Fruit fly (Drosophila melanogaster): ENCODE results near the gene CG17193.

Gene CG17193

DNA sequence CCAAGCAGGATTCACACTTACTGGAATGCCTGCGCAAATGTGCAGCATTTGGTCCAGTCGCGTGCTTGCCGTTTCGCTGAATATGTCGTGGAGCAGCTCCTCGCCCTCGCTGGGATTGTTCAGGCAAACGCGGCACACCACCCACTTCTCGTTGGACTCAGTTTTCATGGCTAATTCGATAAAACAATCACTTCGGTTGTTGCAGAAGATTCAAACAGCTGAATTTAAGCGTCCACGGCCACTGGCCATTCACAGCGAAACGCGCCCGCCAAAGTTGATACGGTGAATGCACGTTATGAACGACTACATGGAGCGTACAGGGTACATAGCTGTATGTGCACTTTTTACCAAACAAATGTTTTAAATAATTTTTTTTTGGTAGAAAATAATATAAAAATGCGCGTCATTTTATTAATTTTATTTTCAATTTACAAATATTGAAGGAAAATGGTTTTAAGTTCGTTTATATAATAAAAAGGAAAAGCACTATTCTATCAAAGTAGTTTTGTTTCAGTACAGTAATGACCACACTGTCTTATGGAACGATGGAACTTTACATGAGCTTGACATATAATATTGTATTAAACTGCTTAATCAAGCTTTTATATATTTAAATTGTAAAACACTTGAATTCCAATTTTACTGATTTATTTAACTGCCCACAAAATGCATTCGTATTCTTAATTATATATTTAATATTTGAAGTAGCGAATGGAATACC lies 24.7 kb downstream of the CG17193 start, which contains the start of gene trem (continued):
- TF ChIP-seq corto (GFP tag; optimal IDR thresholded peaks at IDR 0.05) (no peak), tap (tag; optimal IDR thresholded peaks at IDR 0.05) (no peak), Dad (GFP tag; optimal IDR thresholded peaks at IDR 0.05) (no peak), CG2712 (tag; optimal IDR thresholded peaks at IDR 0.05) (peak; percentile 81), ewg (GFP tag; optimal IDR thresholded peaks at IDR 0.05) (peak; percentile 52), CG6765 (GFP tag; optimal IDR thresholded peaks at IDR 0.05) (peak; percentile 19), CG8388 (GFP tag; optimal IDR thresholded peaks at IDR 0.05) (peak; percentile 66), croc (GFP tag; conservative IDR thresholded peaks at IDR 0.05) (peak; percentile 46; the same call in 2 of the 3 replicates), Spps (tag; optimal IDR thresholded peaks at IDR 0.05) (no peak), maf-S (GFP tag; optimal IDR thresholded peaks at IDR 0.05) (no peak), CG11456 (GFP tag; IDR thresholded peaks at IDR 0.05) (peak; percentile 74), tx (GFP tag; optimal IDR thresholded peaks at IDR 0.05) (no peak), dmrt99B (tag; optimal IDR thresholded peaks at IDR 0.05) (no peak), Kr (GFP tag; optimal IDR thresholded peaks at IDR 0.05) (no peak), CG3163 (GFP tag; optimal IDR thresholded peaks at IDR 0.05) (no peak), Antp (GFP tag; optimal IDR thresholded peaks at IDR 0.05) (peak; percentile 10), ATbp (GFP tag; optimal IDR thresholded peaks at IDR 0.05) (no peak), shn (GFP tag; optimal IDR thresholded peaks at IDR 0.05) (peak; percentile 12), dpn (GFP tag; optimal IDR thresholded peaks at IDR 0.05) (peak; percentile 58), CG13287 (GFP tag; IDR thresholded peaks at IDR 0.05; ENCODE audit: partially characterized antibody) (0 out of 2 replicates have a peak, but pooled peaks have one; percentile 8), CG14667 (GFP tag; IDR thresholded peaks at IDR 0.05) (peak; percentile 72), Atf3 (GFP tag; optimal IDR thresholded peaks at IDR 0.05) (no peak), CG8944 (GFP tag; optimal IDR thresholded peaks at IDR 0.05) (peak; percentile 31), CG10209 (GFP tag; optimal IDR thresholded peaks at IDR 0.05) (peak; percentile 70), CG7372 (GFP tag; IDR thresholded peaks at IDR 0.05) (peak; percentile 57), Stat92E (GFP tag; optimal IDR thresholded peaks at IDR 0.05) (no peak), trh (GFP tag; optimal IDR thresholded peaks at IDR 0.05) (peak; percentile 26), sob (GFP tag; IDR thresholded peaks at IDR 0.05) (peak; percentile 46; the same call in 1 of the 2 replicates), CG32767 (GFP tag; IDR thresholded peaks at IDR 0.05) (no peak), Oli (tag; optimal IDR thresholded peaks at IDR 0.05) (peak; percentile 77), CG5180 (GFP tag; optimal IDR thresholded peaks at IDR 0.05) (no peak), CG9876 (GFP tag; optimal IDR thresholded peaks at IDR 0.05) (no peak), sr (GFP tag; IDR thresholded peaks at IDR 0.05) (no peak), chn (GFP tag; optimal IDR thresholded peaks at IDR 0.05) (peak; percentile 54), Chrac-16 (GFP tag; optimal IDR thresholded peaks at IDR 0.05) (peak; percentile 67), btn (GFP tag; optimal IDR thresholded peaks at IDR 0.05) (no peak), CG8478 (optimal IDR thresholded peaks at IDR 0.05) (no peak), CG4617 (GFP tag; optimal IDR thresholded peaks at IDR 0.05; ENCODE audit: borderline replicate concordance) (peak; percentile 21), Med (GFP tag) (peak; percentile 78), CG6689 (GFP tag; IDR thresholded peaks at IDR 0.05) (peak; percentile 57; the same call in 1 of the 2 replicates), lilli (GFP tag; optimal IDR thresholded peaks at IDR 0.05) (peak; percentile 66), Mrtf (GFP tag; IDR thresholded peaks at IDR 0.05) (peak; percentile 60; the same call in 1 of the 3 replicates), twi (tag; optimal IDR thresholded peaks at IDR 0.05) (peak; percentile 67), Tbp (GFP tag; optimal IDR thresholded peaks at IDR 0.05) (no peak), tna (GFP tag; IDR thresholded peaks at IDR 0.05; ENCODE audit: partially characterized antibody) (no peak), CG14050 (GFP tag; IDR thresholded peaks at IDR 0.05) (peak; percentile 25; the same call in 1 of the 3 replicates), CG11696 (GFP tag; IDR thresholded peaks at IDR 0.05) (no peak), Lim3 (GFP tag; IDR thresholded peaks at IDR 0.05) (no peak; the same call in 1 of the 2 replicates), jigr1 (GFP tag; IDR thresholded peaks at IDR 0.05) (peak; percentile 74; the same call in 2 of the 3 replicates), Elba2 (GFP tag; optimal IDR thresholded peaks at IDR 0.05) (no peak)

Measured in whole organism, embryonic.